Fruit fly (Drosophila melanogaster) whole organism, wandering third instar larva: ENCODE results near the gene MtnD.

ENCODE experiments used
- Abd-B ChIP-seq: fragments of >200 bp; optimal IDR thresholded peaks from 2 replicates; lab custom pipeline; 2017; ENCODE audit warnings: missing biosample characterization, missing genetic modification characterization
- CG32264 ChIP-seq: fragments of 200-800 bp; sonication (Bioruptor generic); optimal IDR thresholded peaks from 2 replicates; lab custom pipeline; 2016; ENCODE audit warnings: missing biosample characterization, missing genetic modification characterization
- CrebA ChIP-seq: fragments of 200-800 bp; sonication (Bioruptor generic); optimal IDR thresholded peaks from 2 replicates; lab custom pipeline; 2016; ENCODE audit warnings: missing biosample characterization, mild to moderate bottlenecking, missing genetic modification characterization, borderline replicate concordance
- Dfd ChIP-seq: fragments of >200 bp; optimal IDR thresholded peaks from 2 replicates; lab custom pipeline; 2017; ENCODE audit warnings: missing biosample characterization, missing genetic modification characterization
- Dif ChIP-seq: fragments of 200-275, 200-300 bp; sonication (Bioruptor generic); optimal IDR thresholded peaks from 2 replicates; lab custom pipeline; 2018; ENCODE audit warnings: missing biosample characterization, missing genetic modification characterization; ENCODE audit not compliant: partially characterized antibody
- GATAd ChIP-seq: sonication (Bioruptor generic); optimal IDR thresholded peaks from 2 replicates; lab custom pipeline; 2016; ENCODE audit warnings: missing biosample characterization, missing genetic modification characterization
- HLH106 ChIP-seq: fragments of 200-800 bp; optimal IDR thresholded peaks from 3 replicates; lab custom pipeline; 2019; ENCODE audit warnings: missing biosample characterization, mild to moderate bottlenecking, missing genetic modification characterization, moderate library complexity
- Hr78 ChIP-seq: fragments of >200 bp; optimal IDR thresholded peaks from 2 replicates; lab custom pipeline; 2017; ENCODE audit warnings: missing biosample characterization, missing genetic modification characterization
- Hr83 ChIP-seq: fragments of 200-300 bp; sonication (Bioruptor generic); optimal IDR thresholded peaks from 2 replicates; lab custom pipeline; 2016; ENCODE audit warnings: missing biosample characterization, mild to moderate bottlenecking, missing genetic modification characterization, moderate library complexity; ENCODE audit not compliant: poor library complexity, severe bottlenecking
- Jra ChIP-seq: sonication (Bioruptor generic); optimal IDR thresholded peaks from 2 replicates; lab custom pipeline; 2016; ENCODE audit warnings: missing biosample characterization, missing genetic modification characterization
- Mio ChIP-seq: sonication (Bioruptor generic); optimal IDR thresholded peaks from 2 replicates; lab custom pipeline; 2016; ENCODE audit warnings: missing biosample characterization, missing genetic modification characterization
- OdsH ChIP-seq: fragments of 200-800 bp; sonication (Bioruptor generic); optimal IDR thresholded peaks from 2 replicates; lab custom pipeline; 2016; ENCODE audit warnings: missing biosample characterization, mild to moderate bottlenecking, missing genetic modification characterization
- Rel ChIP-seq, 2 experiments: fragments of 200-800 bp; sonication (Bioruptor generic) in 1 of 2; optimal IDR thresholded peaks; 2 replicates in 1 of 2; 3 replicates in 1 of 2; lab custom pipeline; 2016 to 2019; ENCODE audit warnings: mild to moderate bottlenecking in 2 of 2, missing biosample characterization in 2 of 2, missing genetic modification characterization in 2 of 2, moderate library complexity in 1 of 2
- Sp1 ChIP-seq: fragments of 200-800 bp; sonication (Bioruptor generic); optimal IDR thresholded peaks from 3 replicates; lab custom pipeline; 2019; ENCODE audit warnings: missing biosample characterization, mild to moderate bottlenecking, missing genetic modification characterization, moderate library complexity
- Vsx2 ChIP-seq: fragments of 200-300, 225-300 bp; sonication (Bioruptor generic); optimal IDR thresholded peaks from 2 replicates; lab custom pipeline; 2018; ENCODE audit warnings: missing biosample characterization, missing genetic modification characterization; ENCODE audit not compliant: partially characterized antibody
- brk ChIP-seq: fragments of 200-800 bp; sonication (Bioruptor generic); optimal IDR thresholded peaks from 2 replicates; lab custom pipeline; 2016; ENCODE audit warnings: missing biosample characterization, mild to moderate bottlenecking, missing genetic modification characterization
- dl ChIP-seq, 2 experiments: fragments of 175-275, 200-275 bp in 1 of 2; fragments of 200-275 bp in 1 of 2; sonication (Bioruptor generic); optimal IDR thresholded peaks; lab custom pipeline; 2018; ENCODE audit warnings: mild to moderate bottlenecking in 2 of 2, missing biosample characterization in 2 of 2, missing genetic modification characterization in 2 of 2, moderate library complexity in 2 of 2; ENCODE audit not compliant: partially characterized antibody in 2 of 2, insufficient read depth in 1 of 2
- dmrt93B ChIP-seq: fragments of 200-800 bp; sonication (Bioruptor generic); optimal IDR thresholded peaks from 2 replicates; lab custom pipeline; 2018; ENCODE audit warnings: missing biosample characterization, mild to moderate bottlenecking, missing genetic modification characterization
- dsf ChIP-seq: sonication (Bioruptor generic); optimal IDR thresholded peaks from 2 replicates; lab custom pipeline; 2016; ENCODE audit warnings: missing biosample characterization, missing genetic modification characterization, borderline replicate concordance
- ey ChIP-seq: fragments of 200-800 bp; sonication (Bioruptor generic); optimal IDR thresholded peaks from 2 replicates; lab custom pipeline; 2016; ENCODE audit warnings: missing biosample characterization, missing genetic modification characterization
- foxo ChIP-seq, 2 experiments: fragments of 200-800 bp; sonication (Bioruptor generic); optimal IDR thresholded peaks; 2 replicates in 1 of 2; 3 replicates in 1 of 2; lab custom pipeline; 2016 to 2017; ENCODE audit warnings: missing biosample characterization in 2 of 2, missing genetic modification characterization in 2 of 2
- fru ChIP-seq: fragments of 200-800 bp; sonication (Bioruptor generic); optimal IDR thresholded peaks from 3 replicates; lab custom pipeline; 2016; ENCODE audit warnings: missing biosample characterization, mild to moderate bottlenecking, missing genetic modification characterization
- h ChIP-seq: fragments of 200-800 bp; sonication (Bioruptor generic); optimal IDR thresholded peaks from 3 replicates; lab custom pipeline; 2016; ENCODE audit warnings: missing biosample characterization, mild to moderate bottlenecking, missing genetic modification characterization
- pan ChIP-seq: fragments of >200 bp; optimal IDR thresholded peaks from 2 replicates; lab custom pipeline; 2017
- psq ChIP-seq: fragments of 200-800 bp; sonication (Bioruptor generic); optimal IDR thresholded peaks from 3 replicates; lab custom pipeline; 2017; ENCODE audit warnings: missing biosample characterization, mild to moderate bottlenecking, missing genetic modification characterization, moderate library complexity
- sage ChIP-seq: fragments of 200-800 bp; sonication (Bioruptor generic); optimal IDR thresholded peaks from 2 replicates; lab custom pipeline; 2016; ENCODE audit warnings: missing biosample characterization, mild to moderate bottlenecking, missing genetic modification characterization
- sv ChIP-seq: fragments of 200-800 bp; sonication (Bioruptor generic); optimal IDR thresholded peaks from 3 replicates; lab custom pipeline; 2016; ENCODE audit warnings: missing biosample characterization, missing genetic modification characterization

MtnD gene

dm6 chr3R:20558106-20558489 is 23.3 kb downstream of the MtnD start:
- TF ChIP-seq pan (lab: Kevin White, UChicago) (no peak), fru (GFP tag; lab: Kevin White, UChicago) (no peak), HLH106 (tag; lab: Kevin White, UChicago) (no peak), sage (no peak), h (GFP tag; lab: Kevin White, UChicago) (no peak), dmrt93B (no peak), CrebA (GFP tag; lab: Kevin White, UChicago) (no peak), Hr83 (GFP tag; lab: Kevin White, UChicago) (peak; percentile 29), Rel (GFP tag; optimal IDR thresholded peaks at IDR 0.05; lab: Kevin White, UChicago) (no peak), Rel (tag; optimal IDR thresholded peaks at IDR 0.05; lab: Kevin White, UChicago) (peak; percentile 67)
- TF ChIP-seq, all 38 proteins: peak for 2

dm6 chr3R:20560019-20560667 is 25.4 kb downstream of the MtnD start, which contains the start of gene CG15922:
Gene CG15922 (minus strand): TSS chr3R:20560280.
- TF ChIP-seq GATAd (GFP tag; lab: Kevin White, UChicago): no peak
- no peak for TF ChIP-seq Jra (GFP tag; lab: Kevin White, UChicago)
- no peak for TF ChIP-seq OdsH (GFP tag; lab: Kevin White, UChicago)
- TF ChIP-seq dsf (GFP tag; lab: Kevin White, UChicago): no peak
- TF ChIP-seq foxo (GFP tag; optimal IDR thresholded peaks at IDR 0.05; lab: Kevin White, UChicago): no peak
- no peak for TF ChIP-seq Vsx2 (GFP tag; lab: Kevin White, UChicago)
- no peak for TF ChIP-seq psq (GFP tag; lab: Kevin White, UChicago)
- TF ChIP-seq CG32264: no peak
- no peak for TF ChIP-seq pan (lab: Kevin White, UChicago)
- no peak for TF ChIP-seq Mio (GFP tag; lab: Kevin White, UChicago)
- TF ChIP-seq Hr78 (GFP tag; lab: Kevin White, UChicago): no peak
- TF ChIP-seq Abd-B (GFP tag; lab: Kevin White, UChicago): no peak
- no peak for TF ChIP-seq dmrt93B
- TF ChIP-seq Dif: no peak
- no peak for TF ChIP-seq CrebA (GFP tag; lab: Kevin White, UChicago)
- no peak for TF ChIP-seq Dfd
- TF ChIP-seq dl (GFP tag; optimal IDR thresholded peaks at IDR 0.05; lab: Kevin White, UChicago; ENCODE audit: insufficient read depth in 1 of 2, partially characterized antibody in 2 of 2): no peak
- no peak for TF ChIP-seq sage
- TF ChIP-seq, all 38 proteins: peak for 0

dm6 chr3R:20560668-20561226 is 26.0 kb downstream of the MtnD start, which contains the start of gene CG5191:
Gene CG5191 (plus strand): TSS chr3R:20560865.
- TF ChIP-seq h (GFP tag; lab: Kevin White, UChicago): peak; percentile 3
- TF ChIP-seq fru (GFP tag; lab: Kevin White, UChicago): peak; percentile 8
- TF ChIP-seq HLH106 (tag; lab: Kevin White, UChicago): no peak
- no peak for TF ChIP-seq brk (GFP tag; lab: Kevin White, UChicago)
- peak; percentile 9 for TF ChIP-seq ey (GFP tag; lab: Kevin White, UChicago)
- TF ChIP-seq, all 38 proteins: peak for 3

dm6 chr3R:20563830-20564421 is 29.2 kb downstream of the MtnD start, which contains the start of gene CG10877:
Gene CG10877 (minus strand): TSS chr3R:20564067.
- TF ChIP-seq dl (GFP tag; optimal IDR thresholded peaks at IDR 0.05; lab: Kevin White, UChicago; ENCODE audit: insufficient read depth in 1 of 2, partially characterized antibody in 2 of 2) (peak in 1 of 2 experiments; percentile 24), foxo (GFP tag; optimal IDR thresholded peaks at IDR 0.05; lab: Kevin White, UChicago) (no peak), Rel (GFP tag; optimal IDR thresholded peaks at IDR 0.05; lab: Kevin White, UChicago) (no peak), Rel (tag; optimal IDR thresholded peaks at IDR 0.05; lab: Kevin White, UChicago) (peak; percentile 27), Sp1 (GFP tag; lab: Kevin White, UChicago) (peak; percentile 3), Dif (no peak), Jra (GFP tag; lab: Kevin White, UChicago) (peak; percentile 5), GATAd (GFP tag; lab: Kevin White, UChicago) (no peak), Dfd (no peak), sv (GFP tag; lab: Kevin White, UChicago) (no peak)
